Worm (Caenorhabditis elegans): Measurements from ENCODE around the gene sru-6.

Gene sru-6

ce11 chrIV:9516831-9517230 lies 26.4 kb downstream of the sru-6 start, which contains the start of gene C33A12.19:
Gene C33A12.19, plus strand, starts transcription at chrIV:9516999.
- no peak for TF ChIP-seq unc-62 (GFP tag; optimal IDR thresholded peaks at IDR 0.05)

DNA sequence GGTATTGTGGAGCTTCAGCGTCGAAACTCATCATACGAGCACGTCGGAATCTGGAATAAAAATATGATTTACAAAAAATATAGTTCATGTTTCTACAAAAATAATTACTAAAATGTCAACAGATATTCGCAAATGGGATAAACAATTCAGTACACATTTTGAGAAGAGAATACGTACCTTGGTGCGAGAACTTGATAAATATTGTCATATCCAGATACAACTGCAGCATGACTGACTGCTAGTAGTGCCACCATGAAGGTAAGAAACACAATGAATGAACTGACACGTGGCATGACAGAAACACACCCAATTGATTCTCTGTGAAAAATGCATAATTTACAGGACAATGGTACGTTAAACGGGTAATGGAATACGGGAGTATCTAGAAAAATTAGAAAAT lies 28.2 kb downstream of the sru-6 start, which contains the start of gene nlp-35:
Gene nlp-35, minus strand, starts transcription at position 319 of the 400 bp plus-strand sequence.
- no peak for TF ChIP-seq unc-62 (GFP tag; optimal IDR thresholded peaks at IDR 0.05)

DNA sequence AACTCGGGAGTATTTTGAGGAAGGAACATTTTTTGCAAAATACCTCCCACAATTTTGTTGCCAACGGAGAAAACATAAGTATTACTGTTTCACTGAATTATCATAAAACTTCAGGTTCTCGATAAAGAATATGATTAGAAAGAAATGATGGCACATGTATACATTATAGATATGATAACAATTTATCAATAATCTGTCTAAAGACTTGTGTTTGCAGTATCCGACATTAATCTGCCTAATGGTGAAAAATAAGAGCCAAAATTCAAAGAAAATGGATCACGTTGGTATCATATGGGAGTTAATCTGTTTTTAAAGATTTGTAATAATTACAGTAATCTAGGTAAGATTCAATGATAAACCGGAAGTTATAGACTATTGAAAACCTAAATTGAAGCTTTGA lies 30.2 kb downstream of the sru-6 start:
- TF ChIP-seq unc-62 (GFP tag; optimal IDR thresholded peaks at IDR 0.05): no peak

DNA sequence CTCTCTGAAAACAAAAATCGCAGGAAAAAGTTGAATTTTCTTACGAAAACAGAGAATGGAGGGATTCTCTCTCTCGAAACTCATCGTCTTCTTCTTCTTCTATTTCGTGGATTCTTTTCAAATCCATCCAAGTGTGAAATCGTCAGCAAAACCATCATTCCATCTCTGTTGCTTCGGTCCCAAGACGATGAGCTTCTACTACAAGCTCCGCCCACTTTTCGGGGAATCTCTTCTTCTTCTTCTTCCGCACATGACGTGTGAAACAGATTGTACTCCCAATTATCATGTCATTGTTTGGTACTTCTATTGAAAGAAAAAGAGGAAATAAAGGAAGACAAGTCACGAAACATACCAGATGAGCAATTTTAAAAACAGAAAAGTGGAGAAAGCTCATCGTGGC lies 32.7 kb downstream of the sru-6 start:
- TF ChIP-seq unc-62 (GFP tag; optimal IDR thresholded peaks at IDR 0.05): no peak

- TF ChIP-seq unc-62 (GFP tag; optimal IDR thresholded peaks at IDR 0.05): no peak
Observed at ce11 chrIV:9524849-9525460, 34.5 kb downstream of the sru-6 start, which contains the start of gene ndua-5. Gene ndua-5, minus strand, starts transcription at chrIV:9524899.

ce11 chrIV:9525682-9526416 lies 35.4 kb downstream of the sru-6 start, which contains the start of gene elo-1:
Gene elo-1, plus strand, starts transcription at chrIV:9526366.
- no peak for TF ChIP-seq unc-62 (GFP tag; optimal IDR thresholded peaks at IDR 0.05)

DNA sequence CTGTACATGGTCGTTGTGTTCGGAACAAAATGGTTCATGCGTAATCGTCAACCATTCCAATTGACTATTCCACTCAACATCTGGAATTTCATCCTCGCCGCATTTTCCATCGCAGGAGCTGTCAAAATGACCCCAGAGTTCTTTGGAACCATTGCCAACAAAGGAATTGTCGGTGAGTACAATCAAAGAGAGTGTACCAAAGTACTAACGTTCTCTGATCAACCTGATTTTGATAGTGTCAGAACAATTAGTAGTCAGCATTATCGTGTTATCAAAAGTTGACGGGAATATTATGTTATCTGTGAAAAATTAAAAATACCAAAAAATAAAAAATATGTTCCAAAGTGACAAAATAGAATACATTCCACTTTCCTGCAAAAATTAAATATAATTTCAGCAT lies 36.6 kb downstream of the sru-6 start:
- no peak for TF ChIP-seq unc-62 (GFP tag; optimal IDR thresholded peaks at IDR 0.05)

ce11 chrIV:9529647-9530046 lies 39.2 kb downstream of the sru-6 start, which contains the start of gene elo-7:
Gene elo-7, plus strand, starts transcription at chrIV:9529947.
- TF ChIP-seq unc-62 (GFP tag; optimal IDR thresholded peaks at IDR 0.05): no peak

ce11 chrIV:9530768-9531167 lies 40.3 kb downstream of the sru-6 start:
- no peak for TF ChIP-seq unc-62 (GFP tag; optimal IDR thresholded peaks at IDR 0.05)

- TF ChIP-seq unc-62 (GFP tag; optimal IDR thresholded peaks at IDR 0.05): no peak
Observed at ce11 chrIV:9533071-9533470, 42.7 kb downstream of the sru-6 start, which contains the start of gene F56H11.2. Gene F56H11.2, minus strand, starts transcription at chrIV:9533171.

ce11 chrIV:9534342-9534741 lies 43.9 kb downstream of the sru-6 start:
- TF ChIP-seq unc-62 (GFP tag; optimal IDR thresholded peaks at IDR 0.05): no peak

ce11 chrIV:9535105-9535504 lies 44.7 kb downstream of the sru-6 start:
- no peak for TF ChIP-seq unc-62 (GFP tag; optimal IDR thresholded peaks at IDR 0.05)

DNA sequence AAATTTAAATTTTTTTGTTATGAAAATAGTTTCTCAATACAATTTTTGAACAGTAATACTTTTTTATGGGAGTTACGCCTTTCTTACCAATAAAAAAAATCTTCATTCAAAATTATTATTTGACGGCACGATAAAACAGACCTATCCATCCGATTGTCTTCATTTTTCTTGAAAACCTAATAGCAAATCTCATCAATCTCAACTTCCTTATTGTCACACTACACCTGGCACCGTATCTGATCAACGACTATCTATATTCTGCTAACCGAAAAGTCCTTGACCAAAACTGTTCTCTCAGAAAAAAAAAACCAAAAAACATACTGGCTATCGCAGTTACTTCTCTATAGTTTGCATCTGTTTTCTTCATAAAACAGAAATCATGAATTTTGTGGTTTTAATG lies 45.7 kb downstream of the sru-6 start:
- no peak for TF ChIP-seq unc-62 (GFP tag; optimal IDR thresholded peaks at IDR 0.05)

DNA sequence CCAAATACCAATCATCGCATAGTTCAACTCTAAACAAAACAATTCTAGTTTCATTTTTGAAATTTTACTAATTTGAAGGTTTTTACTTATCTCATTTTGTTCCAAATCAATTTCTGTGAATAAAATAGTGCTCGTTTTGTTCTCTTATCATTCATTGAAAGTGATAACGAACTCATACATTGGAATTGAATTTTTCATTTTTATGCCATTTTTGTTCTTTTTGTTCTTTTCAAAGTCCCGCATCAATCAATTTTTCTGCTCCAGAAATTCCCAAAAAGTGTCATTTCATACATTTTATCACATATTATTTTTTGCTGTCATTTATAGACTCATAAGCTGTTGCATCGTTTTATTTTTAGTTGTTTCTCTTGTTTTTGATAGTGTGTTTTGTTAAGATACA lies 47.1 kb downstream of the sru-6 start:
- TF ChIP-seq unc-62 (GFP tag; optimal IDR thresholded peaks at IDR 0.05): no peak

DNA sequence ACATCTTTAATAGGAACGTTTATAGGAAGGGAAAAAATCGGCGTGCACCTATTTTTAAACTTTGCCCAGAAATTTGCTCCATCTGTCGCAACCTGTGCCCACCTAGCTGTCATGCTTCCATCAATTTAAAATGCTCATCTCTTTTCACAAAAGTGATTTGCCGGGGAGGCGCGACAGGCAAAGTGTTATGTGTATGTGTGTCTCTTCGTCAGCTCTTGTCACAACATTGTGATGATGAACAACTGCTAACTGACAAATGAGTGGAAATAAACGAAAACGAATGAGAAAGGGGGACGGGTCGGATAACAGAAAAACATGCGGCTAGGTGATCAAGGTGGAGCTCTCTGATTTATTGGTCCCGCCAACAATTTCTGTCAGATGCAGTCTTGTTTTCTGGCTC lies 47.8 kb downstream of the sru-6 start:
- TF ChIP-seq unc-62 (GFP tag; optimal IDR thresholded peaks at IDR 0.05): no peak

DNA sequence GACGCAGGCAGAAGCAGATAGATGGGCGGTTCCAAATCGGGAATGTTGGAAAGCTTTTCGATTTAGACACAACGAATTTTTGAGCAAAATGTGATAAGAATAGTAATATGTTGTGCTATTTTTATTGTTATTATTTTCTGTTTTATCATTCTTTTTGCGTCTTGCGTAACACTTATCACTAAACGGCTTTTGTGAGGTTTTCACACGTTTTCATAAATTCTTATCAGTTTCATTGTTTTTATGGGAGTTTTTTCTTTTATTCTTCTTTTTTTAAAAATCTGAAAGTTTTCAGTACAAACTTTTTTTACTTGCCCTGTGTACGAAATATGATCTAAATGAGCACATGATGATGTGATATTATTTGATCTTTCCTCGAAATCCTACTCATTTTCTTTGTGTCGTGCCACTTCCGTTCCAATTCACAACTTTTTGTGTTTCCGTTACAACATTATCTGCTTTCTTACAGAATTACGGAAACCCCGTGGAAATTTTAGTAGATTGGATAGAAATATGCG lies 50.0 kb downstream of the sru-6 start, which contains the start of gene fbl-1:
Gene fbl-1, plus strand, starts transcription at position 465 of the 515 bp plus-strand sequence.
- no peak for TF ChIP-seq unc-62 (GFP tag; optimal IDR thresholded peaks at IDR 0.05)
